Worm (Caenorhabditis elegans): ENCODE measurements around the gene srbc-20.

The srbc-20 gene

ce11 chrV:2181738-2182137, 34.8 kb downstream of the srbc-20 start, which contains the start of gene srbc-16:
Gene srbc-16 (plus strand): TSS chrV:2182038.
- TF ChIP-seq aly-2 (tag; optimal IDR thresholded peaks at IDR 0.05) (no peak), eor-1 (tag; optimal IDR thresholded peaks at IDR 0.05) (no peak), nhr-77 (tag; optimal IDR thresholded peaks at IDR 0.05) (no peak), nhr-43 (tag; optimal IDR thresholded peaks at IDR 0.05; ENCODE audit: poor library complexity, severe bottlenecking) (no peak), ceh-82 (tag; optimal IDR thresholded peaks at IDR 0.05) (no peak), pha-4 (tag; optimal IDR thresholded peaks at IDR 0.05) (no peak), ztf-4 (tag; optimal IDR thresholded peaks at IDR 0.05) (no peak), fkh-2 (tag; optimal IDR thresholded peaks at IDR 0.05) (no peak), fos-1 (tag; optimal IDR thresholded peaks at IDR 0.05) (no peak), fkh-10 (GFP tag; optimal IDR thresholded peaks at IDR 0.05) (no peak), mdl-1 (tag; optimal IDR thresholded peaks at IDR 0.05) (no peak), ceh-9 (tag; optimal IDR thresholded peaks at IDR 0.05) (no peak), nfya-1 (tag; optimal IDR thresholded peaks at IDR 0.05; ENCODE audit: insufficient read depth) (no peak), lin-15B (tag; optimal IDR thresholded peaks at IDR 0.05) (no peak)

DNA sequence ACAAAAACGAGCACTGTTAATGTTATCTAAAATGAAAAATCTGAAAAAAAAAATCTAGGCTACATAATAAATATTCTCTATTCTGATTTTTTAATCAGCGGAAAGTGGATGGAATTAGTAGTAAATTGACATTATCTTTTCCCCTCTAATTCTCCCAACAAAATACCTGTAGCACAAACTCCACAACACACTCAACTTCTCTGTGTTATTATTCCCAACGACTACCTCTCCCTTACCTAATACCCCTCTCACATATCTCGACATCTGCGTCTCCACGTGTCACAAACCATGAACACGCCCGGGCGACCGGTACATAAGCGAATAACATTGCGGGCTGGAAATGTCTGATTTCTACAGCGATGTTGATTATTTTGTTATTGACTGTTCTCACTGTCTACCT, 36.3 kb downstream of the srbc-20 start, which contains the start of gene cyp-33C2:
cyp-33C2 (plus strand) TSS at position 327 of the 400 bp plus-strand sequence.
- TF ChIP-seq zag-1 (tag; optimal IDR thresholded peaks at IDR 0.05) (no peak), ceh-16 (tag; optimal IDR thresholded peaks at IDR 0.05) (no peak), ceh-82 (tag; optimal IDR thresholded peaks at IDR 0.05) (no peak), fkh-2 (tag; optimal IDR thresholded peaks at IDR 0.05) (no peak), eor-1 (tag; optimal IDR thresholded peaks at IDR 0.05) (no peak)

- TF ChIP-seq pqm-1 (tag; optimal IDR thresholded peaks at IDR 0.05) = no peak
- no peak for TF ChIP-seq ceh-28 (tag; optimal IDR thresholded peaks at IDR 0.05)
- TF ChIP-seq mml-1 (tag; optimal IDR thresholded peaks at IDR 0.05) = no peak
- TF ChIP-seq ZK546.5 (tag; optimal IDR thresholded peaks at IDR 0.05) = no peak
- no peak for TF ChIP-seq nhr-43 (tag; optimal IDR thresholded peaks at IDR 0.05; ENCODE audit: poor library complexity, severe bottlenecking)
- no peak for TF ChIP-seq elt-2 (tag; optimal IDR thresholded peaks at IDR 0.05)
Observed at ce11 chrV:2185486-2185885, 38.6 kb downstream of the srbc-20 start.

DNA sequence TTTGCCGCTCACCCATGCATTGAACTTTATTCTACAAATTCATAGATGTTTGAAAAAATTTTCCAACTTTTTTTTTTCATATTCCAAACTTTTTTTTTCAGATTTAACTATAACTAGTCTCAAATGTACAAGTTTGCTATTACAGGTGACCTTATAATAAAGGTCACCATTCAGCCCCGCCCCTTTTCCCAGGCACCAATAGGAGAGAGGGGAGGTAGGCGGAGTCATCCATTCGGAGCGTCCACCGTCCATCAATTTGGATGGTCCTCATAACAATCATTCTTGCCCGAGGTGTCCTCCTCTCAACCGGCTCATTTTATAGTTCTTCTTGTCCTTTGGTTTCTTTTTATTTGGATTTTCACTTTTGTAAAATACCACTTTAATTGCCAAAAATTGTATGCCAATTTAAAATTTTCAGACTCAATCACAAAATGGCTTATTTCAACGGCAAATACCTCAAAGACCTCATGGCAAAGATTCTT, 41.0 kb downstream of the srbc-20 start, which contains the start of gene Y5H2B.3:
Y5H2B.3 (plus strand) TSS at position 432 of the 482 bp plus-strand sequence.
- TF ChIP-seq nfya-1 (tag; optimal IDR thresholded peaks at IDR 0.05; ENCODE audit: insufficient read depth) (peak; percentile 68), mml-1 (tag; optimal IDR thresholded peaks at IDR 0.05) (no peak)

DNA sequence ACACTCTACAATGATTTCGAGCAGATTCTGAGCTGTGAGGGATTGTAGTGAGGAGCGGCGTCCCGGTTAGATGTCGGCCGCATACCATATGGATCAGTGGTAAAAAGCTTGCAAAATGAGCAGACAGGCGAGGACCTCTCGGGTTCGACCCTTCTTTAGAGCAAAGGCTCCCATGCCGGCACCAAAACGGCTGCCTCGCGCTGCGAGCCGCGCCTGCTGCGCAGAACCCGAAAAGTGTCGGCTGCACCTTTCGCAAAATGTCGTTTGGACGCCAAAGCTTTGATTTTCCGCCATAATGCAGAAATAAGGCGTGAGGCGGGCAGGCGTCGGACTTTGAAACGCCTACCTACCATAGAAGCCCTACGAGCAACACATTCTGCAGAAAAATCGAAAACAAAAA, 43.5 kb downstream of the srbc-20 start:
- TF ChIP-seq R02D3.7 (tag; optimal IDR thresholded peaks at IDR 0.05) (no peak), lin-39 (tag; optimal IDR thresholded peaks at IDR 0.05) (no peak), egl-27 (tag; optimal IDR thresholded peaks at IDR 0.05) (no peak), unc-39 (tag; optimal IDR thresholded peaks at IDR 0.05) (no peak), nhr-12 (tag; optimal IDR thresholded peaks at IDR 0.05) (no peak), nhr-77 (tag; optimal IDR thresholded peaks at IDR 0.05) (no peak), fkh-2 (tag; optimal IDR thresholded peaks at IDR 0.05) (no peak)

DNA sequence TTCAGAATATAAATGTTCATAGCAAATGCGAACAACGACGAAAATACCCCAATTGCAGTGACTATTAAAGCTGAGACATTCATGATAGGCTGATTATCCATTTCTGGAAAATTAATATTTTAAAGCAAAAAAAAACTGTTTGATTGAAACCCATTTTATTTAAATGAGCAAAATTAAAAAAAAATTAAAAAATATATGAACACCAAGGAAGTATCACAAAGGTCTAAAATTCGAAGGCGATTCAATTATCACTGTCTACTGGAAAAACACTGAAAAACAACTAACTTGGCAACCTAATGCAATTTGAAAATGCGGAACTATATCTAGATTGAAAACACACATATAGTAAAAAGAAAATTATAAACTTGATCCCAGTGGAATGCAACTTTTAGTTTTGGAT, 44.2 kb downstream of the srbc-20 start, which contains the start of gene srbc-42:
srbc-42 (minus strand) TSS at position 101 of the 400 bp plus-strand sequence.
- TF ChIP-seq nhr-11 (tag; optimal IDR thresholded peaks at IDR 0.05) (no peak), nhr-43 (tag; optimal IDR thresholded peaks at IDR 0.05; ENCODE audit: poor library complexity, severe bottlenecking) (no peak), ceh-9 (tag; optimal IDR thresholded peaks at IDR 0.05) (no peak), jun-1 (tag; optimal IDR thresholded peaks at IDR 0.05) (no peak), nhr-28 (tag; optimal IDR thresholded peaks at IDR 0.05) (no peak), lsy-12 (tag; optimal IDR thresholded peaks at IDR 0.05) (no peak), ama-1 (optimal IDR thresholded peaks at IDR 0.05) (no peak), lin-15B (tag; optimal IDR thresholded peaks at IDR 0.05) (no peak), eor-1 (tag; optimal IDR thresholded peaks at IDR 0.05) (no peak), nhr-12 (tag; optimal IDR thresholded peaks at IDR 0.05) (no peak)
